Fruit fly (Drosophila melanogaster) S2 (cell line): ENCODE measurements around the gene CG11581.

ENCODE experiments used
- CG8478 ChIP-seq: fragments of >200 bp; optimal IDR thresholded peaks from 2 replicates; lab custom pipeline; 2018
- CTCF ChIP-seq, 2 experiments: fragments of >200 bp; optimal IDR thresholded peaks; 2 replicates each; lab custom pipeline; 2018

- TF ChIP-seq CG8478 (lab: Kevin White, UChicago): no peak
- TF ChIP-seq CTCF (optimal IDR thresholded peaks at IDR 0.05; lab: Kevin White, UChicago): no peak
Observed at dm6 chrX:14189216-14189615, 12.5 kb downstream of the CG11581 start, which contains the start of gene CG11585.
